Worm (Caenorhabditis elegans): ENCODE measurements around the gene F01D5.1.

ce11 chrII:13961567-13961966 lies 35.8 kb downstream of the F01D5.1 start:
- TF ChIP-seq aly-2 (tag; optimal IDR thresholded peaks at IDR 0.05) (no peak), sea-2 (GFP tag; optimal IDR thresholded peaks at IDR 0.05) (no peak), R02D3.7 (tag; optimal IDR thresholded peaks at IDR 0.05) (no peak), fkh-10 (GFP tag; optimal IDR thresholded peaks at IDR 0.05) (no peak), nhr-25 (tag; optimal IDR thresholded peaks at IDR 0.05) (no peak), mdl-1 (tag; optimal IDR thresholded peaks at IDR 0.05) (no peak), unc-39 (tag; optimal IDR thresholded peaks at IDR 0.05) (no peak), elt-2 (tag; optimal IDR thresholded peaks at IDR 0.05) (no peak), nhr-77 (tag; optimal IDR thresholded peaks at IDR 0.05) (no peak), egl-27 (tag; optimal IDR thresholded peaks at IDR 0.05) (no peak), ceh-9 (tag; optimal IDR thresholded peaks at IDR 0.05) (no peak)

All from whole organism, L3 larva.